Fruit fly (Drosophila melanogaster) whole organism, embryonic: ENCODE measurements around the gene Mdh1.

Experiments used
- B-H2 ChIP-seq: fragments of 200-800 bp; sonication (Bioruptor generic); optimal IDR thresholded peaks from 2 replicates; lab custom pipeline; 2018; ENCODE audit warnings: missing biosample characterization, mild to moderate bottlenecking, missing genetic modification characterization
- CG12155 ChIP-seq: fragments of 200-800 bp; sonication (Bioruptor generic); optimal IDR thresholded peaks from 3 replicates; lab custom pipeline; 2016; ENCODE audit warnings: missing biosample characterization, missing genetic modification characterization
- CG13287 ChIP-seq: fragments of 200-800 bp; sonication (Bioruptor generic); IDR thresholded peaks from 2 replicates; pipeline ENCODE4 v1.3.6; 2022; ENCODE audit warnings: missing biosample characterization, missing genetic modification characterization; ENCODE audit not compliant: partially characterized antibody
- CG16863 ChIP-seq: fragments of 200-800 bp; sonication (Bioruptor generic); optimal IDR thresholded peaks from 3 replicates; lab custom pipeline; 2016; ENCODE audit warnings: missing biosample characterization, missing genetic modification characterization
- CG1832 ChIP-seq: fragments of 200-800 bp; sonication (Bioruptor generic); optimal IDR thresholded peaks from 2 replicates; lab custom pipeline; 2017; ENCODE audit warnings: missing biosample characterization, mild to moderate bottlenecking, missing genetic modification characterization, inconsistent platforms
- CG2120 ChIP-seq: fragments of 200-800 bp; sonication (Bioruptor generic); optimal IDR thresholded peaks from 3 replicates; lab custom pipeline; 2016; ENCODE audit warnings: missing biosample characterization, missing genetic modification characterization
- CG8478 ChIP-seq: fragments of >200 bp; optimal IDR thresholded peaks from 2 replicates; lab custom pipeline; 2018
- Fer3 ChIP-seq: fragments of 200-800 bp; sonication (Bioruptor generic); optimal IDR thresholded peaks from 2 replicates; lab custom pipeline; 2018; ENCODE audit warnings: missing biosample characterization, mild to moderate bottlenecking, missing genetic modification characterization, moderate library complexity
- HLH54F ChIP-seq: fragments of 200-800 bp; sonication (Bioruptor generic); optimal IDR thresholded peaks from 3 replicates; lab custom pipeline; 2016; ENCODE audit warnings: missing biosample characterization, missing genetic modification characterization
- Nf-YB ChIP-seq: fragments of 200-800 bp; sonication (Bioruptor generic); optimal IDR thresholded peaks from 3 replicates; lab custom pipeline; 2019; ENCODE audit warnings: missing biosample characterization, mild to moderate bottlenecking, missing genetic modification characterization, moderate library complexity
- Oaz ChIP-seq: fragments of 200-800 bp; sonication (Bioruptor generic); IDR thresholded peaks from 2 replicates; pipeline ENCODE4 v1.3.6; 2022; ENCODE audit warnings: missing biosample characterization, missing genetic modification characterization
- jigr1 ChIP-seq: fragments of 200-800 bp; sonication (Bioruptor generic); IDR thresholded peaks from 3 replicates; pipeline ENCODE4 v1.3.6; 2022; ENCODE audit warnings: missing biosample characterization, missing genetic modification characterization
- trem ChIP-seq: fragments of 200-800 bp; optimal IDR thresholded peaks from 3 replicates; lab custom pipeline; 2019; ENCODE audit warnings: missing biosample characterization, mild to moderate bottlenecking, missing genetic modification characterization, moderate library complexity
- usp ChIP-seq: fragments of >200 bp; optimal IDR thresholded peaks from 2 replicates; lab custom pipeline; 2017; ENCODE audit warnings: missing biosample characterization, missing genetic modification characterization

dm6 chr2L:10426534-10427048 is 30.5 kb upstream of the Mdh1 start, which contains the start of the genes SmB and KdelR:
- TF ChIP-seq CG13287 (GFP tag; lab: Robert Waterston, UW): peak; percentile 92
- no peak for TF ChIP-seq B-H2 (GFP tag; lab: Kevin White, UChicago)
- no peak for TF ChIP-seq Oaz
- no peak for TF ChIP-seq CG8478 (lab: Kevin White, UChicago)
- peak; percentile 52 for TF ChIP-seq CG12155 (GFP tag; lab: Kevin White, UChicago)
- no peak for TF ChIP-seq Nf-YB (GFP tag; lab: Kevin White, UChicago)
- TF ChIP-seq usp: no peak
- TF ChIP-seq trem (tag; lab: Kevin White, UChicago): peak; percentile 78
- TF ChIP-seq CG2120 (GFP tag; lab: Kevin White, UChicago): peak; percentile 51
- no peak; the same call in 2 of the 3 replicates for TF ChIP-seq jigr1 (GFP tag; lab: Robert Waterston, UW)
- no peak for TF ChIP-seq CG1832 (GFP tag; lab: Kevin White, UChicago)
- TF ChIP-seq Fer3 (tag; lab: Kevin White, UChicago): no peak
- TF ChIP-seq CG16863 (GFP tag; lab: Kevin White, UChicago): no peak
- no peak for TF ChIP-seq HLH54F (GFP tag; lab: Kevin White, UChicago)
